Worm (Caenorhabditis elegans): Measurements from ENCODE around the gene farl-11.

farl-11 gene

DNA sequence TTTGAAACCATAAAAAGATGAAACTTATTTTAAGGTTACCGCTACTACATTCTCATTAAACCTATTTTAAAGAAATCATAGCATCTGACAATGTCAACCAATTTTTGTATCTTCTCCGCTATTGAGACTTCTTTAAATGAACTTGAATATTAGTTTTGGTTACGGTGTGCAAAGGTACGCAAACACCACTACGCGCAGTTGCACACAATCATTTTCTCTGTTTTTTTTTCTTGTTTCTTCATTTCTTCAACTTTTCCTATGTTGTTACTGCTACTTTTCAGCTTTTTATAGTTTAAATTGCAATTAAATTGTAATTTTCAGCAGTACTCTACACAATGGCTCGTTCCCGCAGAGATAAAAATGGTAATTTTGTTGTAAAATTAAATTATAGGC is 6.8 kb upstream of the farl-11 start, which contains the start of gene F10E7.5:
Gene F10E7.5 (plus strand): TSS at position 322 of the 393 bp plus-strand sequence.
- no peak for TF ChIP-seq cnd-1 (tag; optimal IDR thresholded peaks at IDR 0.05)
- TF ChIP-seq ceh-83 (GFP tag; optimal IDR thresholded peaks at IDR 0.05), result peak; percentile 14
- peak; percentile 37 for TF ChIP-seq nhr-237 (tag; optimal IDR thresholded peaks at IDR 0.05)
- TF ChIP-seq lin-32 (GFP tag; optimal IDR thresholded peaks at IDR 0.05), result no peak
- TF ChIP-seq sem-2 (GFP tag; optimal IDR thresholded peaks at IDR 0.05), result no peak
- peak; percentile 24 for TF ChIP-seq mep-1 (tag; optimal IDR thresholded peaks at IDR 0.05)
- TF ChIP-seq elt-3 (tag; optimal IDR thresholded peaks at IDR 0.05), result no peak
- TF ChIP-seq unc-62 (GFP tag; optimal IDR thresholded peaks at IDR 0.05), result peak; percentile 3
- peak; percentile 22 for TF ChIP-seq unc-120 (tag; optimal IDR thresholded peaks at IDR 0.05; ENCODE audit: poor library complexity, severe bottlenecking)
- TF ChIP-seq lin-13 (tag; optimal IDR thresholded peaks at IDR 0.05), result peak; percentile 57
- no peak for TF ChIP-seq snpc-4 (tag; optimal IDR thresholded peaks at IDR 0.05)
- TF ChIP-seq sptf-1 (tag; optimal IDR thresholded peaks at IDR 0.05), result no peak
- no peak for TF ChIP-seq ham-2 (GFP tag; optimal IDR thresholded peaks at IDR 0.05)
- no peak for TF ChIP-seq blmp-1 (tag; optimal IDR thresholded peaks at IDR 0.05)
- peak; percentile 98 for TF ChIP-seq lsy-2 (tag; optimal IDR thresholded peaks at IDR 0.05)
- no peak for TF ChIP-seq M03D4.4 (tag; optimal IDR thresholded peaks at IDR 0.05)

DNA sequence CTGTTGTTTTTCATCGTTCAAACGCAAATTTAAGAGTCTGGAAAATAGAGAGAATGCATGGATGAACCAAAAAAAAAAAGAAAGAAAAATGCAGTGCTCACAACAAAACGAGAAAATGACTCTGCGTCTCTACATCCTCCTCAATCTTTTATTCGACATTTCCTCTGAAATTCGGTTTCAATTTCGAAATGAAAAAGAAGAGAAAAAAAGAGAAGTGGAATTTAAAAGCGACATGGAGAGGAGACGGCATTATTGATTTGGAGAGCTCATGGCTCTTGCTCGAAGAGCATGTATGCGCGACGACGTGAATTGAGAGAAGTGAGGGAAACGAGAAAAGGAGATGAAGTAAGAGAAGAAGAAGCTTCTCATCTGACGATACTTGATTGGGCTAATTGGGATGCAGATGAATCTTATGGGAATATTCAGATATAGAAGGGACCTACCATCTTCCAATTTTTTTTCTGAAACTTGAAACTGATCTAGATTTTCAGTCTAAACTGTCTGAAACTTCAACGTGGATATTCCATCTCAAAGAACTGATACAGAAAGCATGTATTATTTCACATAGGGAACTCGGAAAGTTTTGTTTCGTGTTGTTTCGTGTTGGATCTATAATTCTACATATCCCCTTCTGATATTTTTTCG is 6.3 kb upstream of the farl-11 start:
- TF ChIP-seq lsy-2 (tag; optimal IDR thresholded peaks at IDR 0.05), result no peak
- TF ChIP-seq ces-1 (GFP tag; optimal IDR thresholded peaks at IDR 0.05), result peak; percentile 59

DNA sequence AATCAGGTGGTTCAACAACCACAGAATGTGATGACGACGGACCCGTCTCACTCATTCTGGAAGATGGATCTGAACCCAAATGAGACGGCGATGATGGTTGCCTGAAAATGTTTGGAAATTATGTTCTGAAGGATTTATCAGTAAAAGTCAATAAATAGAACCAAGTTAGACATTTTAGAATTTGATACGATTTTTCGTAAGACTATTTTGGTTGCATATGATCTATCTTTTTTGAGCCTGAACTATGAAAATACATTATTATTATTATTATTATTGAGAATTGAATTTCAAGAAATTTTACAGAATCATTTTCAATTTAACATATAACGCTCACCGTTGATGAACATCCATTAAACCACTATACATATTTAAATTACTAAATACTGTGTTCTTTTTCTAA is 5.1 kb upstream of the farl-11 start, which contains the start of gene F10E7.9:
Gene F10E7.9 (minus strand): TSS at position 101 of the 400 bp plus-strand sequence.
- no peak for TF ChIP-seq M03D4.4 (tag; optimal IDR thresholded peaks at IDR 0.05)
- TF ChIP-seq mab-5 (tag; optimal IDR thresholded peaks at IDR 0.05), result no peak
- no peak for TF ChIP-seq ceh-43 (GFP tag; optimal IDR thresholded peaks at IDR 0.05)
- TF ChIP-seq nhr-237 (tag; optimal IDR thresholded peaks at IDR 0.05), result no peak
- TF ChIP-seq nhr-76 (tag; optimal IDR thresholded peaks at IDR 0.05), result no peak
- no peak for TF ChIP-seq elt-1 (tag; optimal IDR thresholded peaks at IDR 0.05; ENCODE audit: borderline replicate concordance, insufficient read depth)
- no peak for TF ChIP-seq ceh-39 (tag; optimal IDR thresholded peaks at IDR 0.05)
- no peak for TF ChIP-seq nhr-28 (tag; optimal IDR thresholded peaks at IDR 0.05)
- TF ChIP-seq snpc-4 (tag; optimal IDR thresholded peaks at IDR 0.05), result no peak
- TF ChIP-seq mls-2 (tag; optimal IDR thresholded peaks at IDR 0.05), result no peak

DNA sequence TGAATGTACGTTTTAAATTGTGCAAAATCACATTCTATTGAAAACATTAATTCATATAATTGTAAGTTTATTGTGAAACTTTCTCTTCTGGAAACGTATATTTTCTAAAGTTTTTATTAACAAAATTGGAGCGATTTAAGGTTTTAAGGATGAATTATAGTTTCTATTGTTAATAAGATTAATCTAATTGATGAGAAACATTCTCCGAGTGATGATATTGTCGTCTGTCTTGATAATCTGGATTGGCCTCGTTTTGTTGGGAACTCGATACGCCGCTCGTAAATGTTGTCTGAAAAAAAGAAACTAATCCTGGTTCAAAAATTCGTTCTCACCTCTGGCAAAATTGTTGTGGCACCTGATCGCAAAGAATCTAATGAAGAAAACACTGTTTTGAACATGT is 1.5 kb upstream of the farl-11 start:
- TF ChIP-seq unc-39 (tag; optimal IDR thresholded peaks at IDR 0.05), result no peak
- TF ChIP-seq snpc-4 (tag; optimal IDR thresholded peaks at IDR 0.05), result no peak
- TF ChIP-seq elt-1 (tag; optimal IDR thresholded peaks at IDR 0.05; ENCODE audit: borderline replicate concordance, insufficient read depth), result no peak
- no peak for TF ChIP-seq nhr-2 (tag; optimal IDR thresholded peaks at IDR 0.05)
- TF ChIP-seq nhr-76 (tag; optimal IDR thresholded peaks at IDR 0.05), result no peak

DNA sequence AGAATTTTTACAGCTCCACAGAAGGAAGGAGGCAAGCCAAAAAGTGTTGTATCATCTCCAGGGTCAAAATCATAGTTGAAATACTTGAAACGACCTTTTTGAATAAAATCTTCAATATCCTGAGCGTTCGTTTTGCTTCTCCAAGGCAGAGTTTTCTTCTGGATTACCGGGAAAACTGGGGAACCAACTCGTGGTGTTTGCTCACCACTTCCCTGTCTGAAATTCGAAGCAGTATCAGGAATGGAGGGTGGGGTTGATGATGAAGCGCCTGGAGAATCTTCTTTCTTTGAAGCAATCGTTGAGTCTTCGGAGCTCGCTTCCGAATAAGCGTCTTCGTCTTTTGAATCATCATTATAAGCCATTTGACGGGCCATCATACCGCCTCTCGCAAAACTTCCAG is 1.7 kb downstream of the farl-11 start:
- TF ChIP-seq unc-39 (tag; optimal IDR thresholded peaks at IDR 0.05) (no peak), snpc-4 (tag; optimal IDR thresholded peaks at IDR 0.05) (no peak), ceh-43 (GFP tag; optimal IDR thresholded peaks at IDR 0.05) (no peak), sem-2 (GFP tag; optimal IDR thresholded peaks at IDR 0.05) (no peak)

DNA sequence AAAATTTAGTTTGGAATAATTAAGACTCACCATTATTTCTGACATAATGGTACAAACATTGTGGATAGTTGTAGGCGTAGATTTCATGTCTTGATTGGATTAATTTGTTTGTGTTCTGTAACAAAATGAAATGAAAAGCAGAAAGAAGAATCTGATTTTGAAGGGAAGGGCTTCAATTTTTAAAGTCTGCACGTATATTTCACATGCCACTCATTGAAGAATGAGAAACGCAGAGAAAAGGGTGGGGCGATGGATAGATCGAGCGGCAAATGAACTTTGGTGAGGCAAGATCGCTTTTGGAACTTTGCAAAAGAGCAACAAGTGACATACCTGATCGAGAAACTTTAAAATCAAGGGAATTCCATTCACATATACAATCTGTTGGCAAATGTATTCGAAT is 2.5 kb downstream of the farl-11 start:
- TF ChIP-seq ces-1 (GFP tag; optimal IDR thresholded peaks at IDR 0.05) (no peak), mab-5 (tag; optimal IDR thresholded peaks at IDR 0.05) (no peak), pha-4 (tag; optimal IDR thresholded peaks at IDR 0.05) (no peak), lin-13 (tag; optimal IDR thresholded peaks at IDR 0.05) (no peak), ceh-83 (GFP tag; optimal IDR thresholded peaks at IDR 0.05) (no peak), unc-62 (GFP tag; optimal IDR thresholded peaks at IDR 0.05) (no peak), elt-1 (tag; optimal IDR thresholded peaks at IDR 0.05; ENCODE audit: borderline replicate concordance, insufficient read depth) (no peak)

DNA sequence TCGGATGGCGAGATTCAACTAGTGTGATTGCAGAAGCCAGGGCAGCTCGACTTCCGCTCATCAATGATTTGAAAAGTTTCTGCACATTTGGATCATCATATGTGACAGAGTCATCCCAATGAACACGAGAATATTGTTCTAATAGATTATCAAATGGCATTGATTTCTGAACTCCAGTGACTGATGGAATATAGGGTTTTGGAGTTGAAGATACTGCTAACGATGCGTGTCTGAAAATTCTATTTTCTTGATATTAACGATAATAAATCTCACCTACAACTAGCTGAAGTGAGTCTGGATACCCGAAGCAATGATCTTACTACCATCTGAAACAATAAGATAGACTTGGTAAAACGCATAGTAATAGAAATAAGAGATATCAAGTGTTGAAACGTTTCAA is 4.0 kb downstream of the farl-11 start, which contains the start of gene mmaa-1:
Gene mmaa-1 (minus strand): TSS at position 328 of the 400 bp plus-strand sequence.
- TF ChIP-seq ceh-43 (GFP tag; optimal IDR thresholded peaks at IDR 0.05), result no peak
- no peak for TF ChIP-seq ceh-39 (tag; optimal IDR thresholded peaks at IDR 0.05)
- no peak for TF ChIP-seq zip-8 (tag; optimal IDR thresholded peaks at IDR 0.05)
- no peak for TF ChIP-seq ceh-83 (GFP tag; optimal IDR thresholded peaks at IDR 0.05)
- no peak for TF ChIP-seq sem-2 (GFP tag; optimal IDR thresholded peaks at IDR 0.05)
- no peak for TF ChIP-seq nhr-237 (tag; optimal IDR thresholded peaks at IDR 0.05)
- TF ChIP-seq nhr-2 (tag; optimal IDR thresholded peaks at IDR 0.05), result no peak
- TF ChIP-seq unc-62 (GFP tag; optimal IDR thresholded peaks at IDR 0.05), result no peak
- TF ChIP-seq ztf-11 (tag; optimal IDR thresholded peaks at IDR 0.05), result no peak
- TF ChIP-seq nhr-76 (tag; optimal IDR thresholded peaks at IDR 0.05), result no peak
- TF ChIP-seq elt-1 (tag; optimal IDR thresholded peaks at IDR 0.05; ENCODE audit: borderline replicate concordance, insufficient read depth), result no peak
- TF ChIP-seq ces-1 (GFP tag; optimal IDR thresholded peaks at IDR 0.05), result no peak
